Worm (Caenorhabditis elegans): ENCODE measurements around the gene Y22D7AL.10.

DNA sequence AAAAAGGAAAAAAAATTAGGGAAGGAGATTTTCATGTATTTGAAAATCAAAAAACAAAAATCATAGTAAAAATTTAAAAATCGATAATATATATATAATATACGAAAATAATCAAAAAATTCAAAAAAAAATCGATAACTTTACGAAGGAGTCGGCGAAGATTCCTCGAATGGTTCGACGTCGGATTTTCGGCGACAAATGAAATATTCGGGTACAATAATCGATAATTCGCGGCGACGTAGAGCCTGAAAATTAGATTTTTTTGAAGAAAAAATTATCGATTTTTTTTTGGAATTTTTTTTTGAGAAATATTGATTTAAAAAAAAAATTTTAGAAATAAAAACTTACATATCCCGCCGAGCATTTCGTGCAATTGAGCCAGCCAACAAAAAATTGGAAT lies 46.6 kb upstream of the Y22D7AL.10 start:
- TF ChIP-seq skn-1 (tag; optimal IDR thresholded peaks at IDR 0.05), result no peak
- no peak for TF ChIP-seq lin-39 (tag; optimal IDR thresholded peaks at IDR 0.05)
- TF ChIP-seq elt-1 (tag; optimal IDR thresholded peaks at IDR 0.05), result no peak
- no peak for TF ChIP-seq mdl-1 (tag; optimal IDR thresholded peaks at IDR 0.05)
- TF ChIP-seq ceh-82 (tag; optimal IDR thresholded peaks at IDR 0.05), result no peak
- TF ChIP-seq egl-27 (tag; optimal IDR thresholded peaks at IDR 0.05), result no peak
- no peak for TF ChIP-seq nhr-77 (tag; optimal IDR thresholded peaks at IDR 0.05)

Measured in whole organism, L2 larva.